Worm (Caenorhabditis elegans): Measurements from ENCODE around the gene T01G5.8.

T01G5.8 gene

DNA sequence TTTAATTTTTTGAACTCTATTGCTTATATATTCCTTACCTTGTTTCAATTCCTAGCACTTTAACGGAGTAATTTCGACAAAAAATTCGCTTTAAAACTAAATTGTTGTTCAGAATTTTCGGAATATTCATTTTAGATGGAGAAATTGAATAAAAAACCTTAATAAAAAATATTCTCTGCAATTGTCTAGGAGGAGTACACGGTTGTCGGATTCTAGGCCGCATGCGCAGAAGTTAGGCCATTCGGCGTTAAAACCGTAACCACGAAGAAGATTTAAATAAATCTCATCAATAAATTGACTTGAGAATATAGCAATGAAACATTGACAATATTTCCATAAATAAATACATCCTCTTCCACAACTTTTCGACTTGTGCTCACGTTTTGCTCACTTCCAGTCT lies 33.8 kb upstream of the T01G5.8 start, which contains the start of the genes C01G10.10 and C01G10.9:
C01G10.10 (minus strand) TSS at position 151 of the 400 bp plus-strand sequence.
C01G10.9 (plus strand) TSS at position 240 of the 400 bp plus-strand sequence.
- TF ChIP-seq lir-3 (tag; optimal IDR thresholded peaks at IDR 0.05; ENCODE audit: poor library complexity) (peak; percentile 96), efl-1 (optimal IDR thresholded peaks at IDR 0.05) (peak; percentile 40 to 68), efl-1 (GFP tag; optimal IDR thresholded peaks at IDR 0.05 in 1 of 2) (peak; percentile 52 to 95), nhr-12 (tag; optimal IDR thresholded peaks at IDR 0.05) (no peak), fkh-8 (tag; optimal IDR thresholded peaks at IDR 0.05) (peak; percentile 53), lin-35 (GFP tag; optimal IDR thresholded peaks at IDR 0.05) (peak; percentile 21 to 46), nhr-71 (tag; optimal IDR thresholded peaks at IDR 0.05) (peak; percentile 87), lsy-2 (tag; optimal IDR thresholded peaks at IDR 0.05) (peak; percentile 68 to 70), nhr-19 (GFP tag; conservative IDR thresholded peaks at IDR 0.05) (peak; percentile 73), irx-1 (tag; optimal IDR thresholded peaks at IDR 0.05) (peak; percentile 93), nhr-90 (tag; optimal IDR thresholded peaks at IDR 0.05; ENCODE audit: poor library complexity) (peak; percentile 92), C04F5.9 (tag; optimal IDR thresholded peaks at IDR 0.05) (peak; percentile 83), aha-1 (tag; optimal IDR thresholded peaks at IDR 0.05) (no peak), fkh-4 (tag; optimal IDR thresholded peaks at IDR 0.05; ENCODE audit: borderline replicate concordance) (peak; percentile 94), skn-1 (tag; optimal IDR thresholded peaks at IDR 0.05) (peak; percentile 38), tbx-2 (tag; optimal IDR thresholded peaks at IDR 0.05) (peak; percentile 87), mab-9 (GFP tag; IDR thresholded peaks at IDR 0.05) (peak; percentile 78; the same call in 1 of the 2 replicates), zag-1 (tag; optimal IDR thresholded peaks at IDR 0.05) (no peak), elt-2 (tag; optimal IDR thresholded peaks at IDR 0.05) (peak; percentile 67), snu-23 (GFP tag; optimal IDR thresholded peaks at IDR 0.05) (peak; percentile 86), xbp-1 (tag; optimal IDR thresholded peaks at IDR 0.05) (peak; percentile 77), nhr-20 (tag; optimal IDR thresholded peaks at IDR 0.05) (peak; percentile 85), ceh-82 (tag; optimal IDR thresholded peaks at IDR 0.05) (peak; percentile 28 to 32 (median 30)), hlh-17 (GFP tag; optimal IDR thresholded peaks at IDR 0.05; ENCODE audit: borderline replicate concordance) (no peak), blmp-1 (tag; optimal IDR thresholded peaks at IDR 0.05) (peak; percentile 51), ceh-90 (tag; optimal IDR thresholded peaks at IDR 0.05) (peak; percentile 92), aly-2 (tag; optimal IDR thresholded peaks at IDR 0.05) (no peak), nhr-28 (tag; optimal IDR thresholded peaks at IDR 0.05) (no peak), ztf-11 (tag; optimal IDR thresholded peaks at IDR 0.05) (peak in 1 of 2 experiments; percentile 95), dpl-1 (GFP tag; optimal IDR thresholded peaks at IDR 0.05) (peak; percentile 45 to 67 (median 56)), dsc-1 (tag; optimal IDR thresholded peaks at IDR 0.05) (peak; percentile 90), sox-4 (tag; optimal IDR thresholded peaks at IDR 0.05) (peak; percentile 90), unc-130 (tag; optimal IDR thresholded peaks at IDR 0.05) (peak; percentile 34), jun-1 (tag; optimal IDR thresholded peaks at IDR 0.05) (peak; percentile 29), unc-86 (tag; optimal IDR thresholded peaks at IDR 0.05) (peak; percentile 46), mep-1 (tag; optimal IDR thresholded peaks at IDR 0.05) (peak; percentile 79), nhr-237 (tag; optimal IDR thresholded peaks at IDR 0.05) (no peak), hlh-4 (tag; optimal IDR thresholded peaks at IDR 0.05) (peak; percentile 80), lin-14 (GFP tag; optimal IDR thresholded peaks at IDR 0.05) (peak; percentile 69), ceh-63 (GFP tag; optimal IDR thresholded peaks at IDR 0.05) (no peak), tlp-1 (tag; optimal IDR thresholded peaks at IDR 0.05) (no peak), nhr-84 (tag; optimal IDR thresholded peaks at IDR 0.05) (no peak), nhr-85 (tag) (peak; percentile 93), C16A3.4 (tag; optimal IDR thresholded peaks at IDR 0.05) (peak; percentile 27), Y116A8C.19 (tag; optimal IDR thresholded peaks at IDR 0.05; ENCODE audit: borderline replicate concordance) (peak; percentile 70), alr-1 (tag; optimal IDR thresholded peaks at IDR 0.05; ENCODE audit: borderline replicate concordance) (no peak), lin-39 (tag; optimal IDR thresholded peaks at IDR 0.05) (no peak), pax-3 (tag; optimal IDR thresholded peaks at IDR 0.05) (peak; percentile 96), swsn-7 (tag; optimal IDR thresholded peaks at IDR 0.05) (peak; percentile 83), efl-3 (GFP tag; optimal IDR thresholded peaks at IDR 0.05) (peak; percentile 54), elt-3 (tag; optimal IDR thresholded peaks at IDR 0.05) (peak in 1 of 6 experiments; percentile 60), hpl-2 (GFP tag; optimal IDR thresholded peaks at IDR 0.05) (no peak), ceh-8 (GFP tag; optimal IDR thresholded peaks at IDR 0.05) (no peak)
